Fruit fly (Drosophila melanogaster) whole organism, embryonic: ENCODE data around the gene CtBP.

Experiments used
- Abd-B ChIP-seq: fragments of 200-800 bp; sonication (Bioruptor generic); optimal IDR thresholded peaks from 2 replicates; lab custom pipeline; 2018; ENCODE audit warnings: missing biosample characterization, mild to moderate bottlenecking, missing genetic modification characterization, moderate library complexity
- Adf1 ChIP-seq: fragments of 200-800 bp; sonication (Bioruptor generic); IDR thresholded peaks from 2 replicates; pipeline ENCODE4 v1.3.6; 2022; ENCODE audit warnings: missing biosample characterization, missing genetic modification characterization
- C15 ChIP-seq: fragments of 200-800 bp; sonication (Bioruptor generic); IDR thresholded peaks from 3 replicates; pipeline ENCODE4 v1.3.6; 2022; ENCODE audit warnings: missing biosample characterization, missing genetic modification characterization
- CG10543 ChIP-seq: fragments of 200-800 bp; sonication (Bioruptor generic); optimal IDR thresholded peaks from 3 replicates; lab custom pipeline; 2017; ENCODE audit warnings: missing biosample characterization, mild to moderate bottlenecking, missing genetic modification characterization, moderate library complexity
- CG11696 ChIP-seq: fragments of 200-800 bp; sonication (Bioruptor generic); IDR thresholded peaks from 2 replicates; pipeline ENCODE4 v1.3.6; 2022; ENCODE audit warnings: missing biosample characterization, missing genetic modification characterization
- CG12071 ChIP-seq: fragments of 200-800 bp; sonication (Bioruptor generic); optimal IDR thresholded peaks from 3 replicates; lab custom pipeline; 2018; ENCODE audit warnings: missing biosample characterization, mild to moderate bottlenecking, missing genetic modification characterization
- CG14710 ChIP-seq: fragments of 200-800 bp; sonication (Bioruptor generic); optimal IDR thresholded peaks from 3 replicates; lab custom pipeline; 2019; ENCODE audit warnings: missing biosample characterization, mild to moderate bottlenecking, missing genetic modification characterization, moderate library complexity
- CG15479 ChIP-seq: fragments of 200-800 bp; sonication (Bioruptor generic); optimal IDR thresholded peaks from 3 replicates; lab custom pipeline; 2019; ENCODE audit warnings: missing biosample characterization, mild to moderate bottlenecking, missing genetic modification characterization, moderate library complexity
- CG17802 ChIP-seq: fragments of 200-800 bp; sonication (Bioruptor generic); optimal IDR thresholded peaks from 2 replicates; lab custom pipeline; 2018; ENCODE audit warnings: missing biosample characterization, mild to moderate bottlenecking, missing genetic modification characterization, moderate library complexity
- CG18262 ChIP-seq: fragments of 200-800 bp; optimal IDR thresholded peaks from 3 replicates; lab custom pipeline; 2019; ENCODE audit warnings: missing biosample characterization, mild to moderate bottlenecking, missing genetic modification characterization, moderate library complexity
- CG2116 ChIP-seq: fragments of 200-800 bp; sonication (Bioruptor generic); optimal IDR thresholded peaks from 3 replicates; lab custom pipeline; 2018; ENCODE audit warnings: missing biosample characterization, mild to moderate bottlenecking, missing genetic modification characterization
- CG3281 ChIP-seq: fragments of 200-800 bp; sonication (Bioruptor generic); optimal IDR thresholded peaks from 3 replicates; lab custom pipeline; 2017; ENCODE audit warnings: missing biosample characterization, mild to moderate bottlenecking, missing genetic modification characterization
- CG34224 ChIP-seq: fragments of 200-800 bp; sonication (Bioruptor generic); IDR thresholded peaks from 3 replicates; pipeline ENCODE4 v1.3.6; 2022; ENCODE audit warnings: missing biosample characterization, missing genetic modification characterization; ENCODE audit not compliant: partially characterized antibody
- CG34376 ChIP-seq: fragments of 200-800 bp; sonication (Bioruptor generic); optimal IDR thresholded peaks from 2 replicates; lab custom pipeline; 2018; ENCODE audit warnings: missing biosample characterization, mild to moderate bottlenecking, missing genetic modification characterization
- CG34422 ChIP-seq: fragments of 200-800 bp; sonication (Bioruptor generic); IDR thresholded peaks from 3 replicates; pipeline ENCODE4 v1.3.6; 2022; ENCODE audit warnings: missing biosample characterization, missing genetic modification characterization
- CG3995 ChIP-seq: fragments of 200-800 bp; sonication (Bioruptor generic); optimal IDR thresholded peaks from 3 replicates; lab custom pipeline; 2016; ENCODE audit warnings: missing biosample characterization, missing genetic modification characterization
- CG4617 ChIP-seq: fragments of 200-800 bp; sonication (Bioruptor generic); optimal IDR thresholded peaks from 3 replicates; lab custom pipeline; 2016; ENCODE audit warnings: missing biosample characterization, missing genetic modification characterization, borderline replicate concordance
- CG7745 ChIP-seq: fragments of 200-800 bp; sonication (Bioruptor generic); optimal IDR thresholded peaks from 2 replicates; lab custom pipeline; 2018; ENCODE audit warnings: missing biosample characterization, mild to moderate bottlenecking, missing genetic modification characterization, moderate library complexity
- CG7786 ChIP-seq: fragments of 200-800 bp; sonication (Bioruptor generic); optimal IDR thresholded peaks from 2 replicates; lab custom pipeline; 2016; ENCODE audit warnings: missing biosample characterization, missing genetic modification characterization
- CG7987 ChIP-seq: fragments of 200-800 bp; sonication (Bioruptor generic); optimal IDR thresholded peaks from 2 replicates; lab custom pipeline; 2018; ENCODE audit warnings: missing biosample characterization, mild to moderate bottlenecking, missing genetic modification characterization, moderate library complexity
- CG9932 ChIP-seq: fragments of 200-800 bp; sonication (Bioruptor generic); IDR thresholded peaks from 2 replicates; pipeline ENCODE4 v1.3.6; 2022; ENCODE audit warnings: missing biosample characterization, missing genetic modification characterization
- CrebB ChIP-seq: fragments of 200-800 bp; sonication (Bioruptor generic); optimal IDR thresholded peaks from 3 replicates; lab custom pipeline; 2018; ENCODE audit warnings: missing biosample characterization, mild to moderate bottlenecking, missing genetic modification characterization
- Dek ChIP-seq: fragments of 200-800 bp; sonication (Bioruptor generic); optimal IDR thresholded peaks from 3 replicates; lab custom pipeline; 2019; ENCODE audit warnings: missing biosample characterization, mild to moderate bottlenecking, missing genetic modification characterization, moderate library complexity
- Dll ChIP-seq: fragments of 200-800 bp; sonication (Bioruptor generic); IDR thresholded peaks from 4 replicates; pipeline ENCODE4 v1.3.6; 2022; ENCODE audit warnings: missing biosample characterization, missing genetic modification characterization; ENCODE audit not compliant: partially characterized antibody
- Drgx ChIP-seq: fragments of 200-800 bp; sonication (Bioruptor generic); IDR thresholded peaks from 2 replicates; pipeline ENCODE4 v1.3.6; 2022; ENCODE audit warnings: missing biosample characterization, missing genetic modification characterization
- ERR ChIP-seq: fragments of 200-800 bp; sonication (Bioruptor generic); optimal IDR thresholded peaks from 2 replicates; lab custom pipeline; 2016; ENCODE audit warnings: missing biosample characterization, missing genetic modification characterization
- HmgD ChIP-seq: fragments of 200-800 bp; sonication (Bioruptor generic); optimal IDR thresholded peaks from 3 replicates; lab custom pipeline; 2016; ENCODE audit warnings: missing biosample characterization, missing genetic modification characterization
- Kr ChIP-seq: fragments of 200-800 bp; sonication (Bioruptor generic); optimal IDR thresholded peaks from 2 replicates; lab custom pipeline; 2017; ENCODE audit warnings: missing biosample characterization, mild to moderate bottlenecking, missing genetic modification characterization
- Lhr ChIP-seq: fragments of 200-800 bp; sonication (Bioruptor generic); optimal IDR thresholded peaks from 3 replicates; lab custom pipeline; 2017; ENCODE audit warnings: mild to moderate bottlenecking, missing biosample characterization, missing genetic modification reagents, missing genetic modification characterization
- Max ChIP-seq: fragments of 200-800 bp; sonication (Bioruptor generic); optimal IDR thresholded peaks from 2 replicates; lab custom pipeline; 2016; ENCODE audit warnings: missing biosample characterization, mild to moderate bottlenecking, missing genetic modification characterization
- Med ChIP-seq: fragments of 200-800 bp; sonication (Bioruptor generic); peaks from one replicate; lab custom pipeline; 2016; ENCODE audit warnings: missing biosample characterization, missing genetic modification characterization, mild to moderate bottlenecking, inconsistent platforms, moderate library complexity
- ase ChIP-seq: fragments of 200-800 bp; sonication (Bioruptor generic); IDR thresholded peaks from 3 replicates; pipeline ENCODE4 v1.3.6; 2022; ENCODE audit warnings: missing biosample characterization, missing genetic modification characterization
- bab2 ChIP-seq: fragments of 200-800 bp; sonication (Bioruptor generic); optimal IDR thresholded peaks from 2 replicates; lab custom pipeline; 2016; ENCODE audit warnings: missing biosample characterization, missing genetic modification characterization
- br ChIP-seq: fragments of >200 bp; optimal IDR thresholded peaks from 2 replicates; lab custom pipeline; 2017
- chinmo ChIP-seq: fragments of 200-800 bp; sonication (Bioruptor generic); IDR thresholded peaks from 4 replicates; pipeline ENCODE4 v1.3.6; 2022; ENCODE audit warnings: missing biosample characterization, missing genetic modification characterization; ENCODE audit not compliant: partially characterized antibody
- crol ChIP-seq: fragments of 200-800 bp; sonication (Bioruptor generic); IDR thresholded peaks from 2 replicates; pipeline ENCODE4 v1.3.6; 2022; ENCODE audit warnings: missing biosample characterization, missing genetic modification characterization
- cwo ChIP-seq: fragments of 200-800 bp; sonication (Bioruptor generic); optimal IDR thresholded peaks from 3 replicates; lab custom pipeline; 2017; ENCODE audit warnings: missing biosample characterization, missing genetic modification characterization, mild to moderate bottlenecking, moderate library complexity, missing genetic modification reagents
- dmrt99B ChIP-seq: fragments of 200-800 bp; sonication (Bioruptor generic); optimal IDR thresholded peaks from 2 replicates; lab custom pipeline; 2018; ENCODE audit warnings: missing biosample characterization, mild to moderate bottlenecking, missing genetic modification characterization, moderate library complexity
- lab ChIP-seq: fragments of 200-800 bp; sonication (Bioruptor generic); optimal IDR thresholded peaks from 3 replicates; lab custom pipeline; 2017; ENCODE audit warnings: missing biosample characterization, missing genetic modification characterization, mild to moderate bottlenecking, moderate library complexity, missing genetic modification reagents
- lilli ChIP-seq: fragments of 200-800 bp; sonication (Bioruptor generic); optimal IDR thresholded peaks from 3 replicates; lab custom pipeline; 2016; ENCODE audit warnings: missing biosample characterization, missing genetic modification characterization
- maf-S ChIP-seq: fragments of 200-800 bp; sonication (Bioruptor generic); optimal IDR thresholded peaks from 2 replicates; lab custom pipeline; 2016; ENCODE audit warnings: missing biosample characterization, missing genetic modification characterization
- nerfin-1 ChIP-seq: fragments of 200-800 bp; sonication (Bioruptor generic); optimal IDR thresholded peaks from 3 replicates; lab custom pipeline; 2019; ENCODE audit warnings: missing biosample characterization, mild to moderate bottlenecking, missing genetic modification characterization, moderate library complexity
- onecut ChIP-seq: fragments of 200-800 bp; sonication (Bioruptor generic); IDR thresholded peaks from 2 replicates; pipeline ENCODE4 v1.3.6; 2022; ENCODE audit warnings: missing biosample characterization, missing genetic modification characterization
- phol ChIP-seq: fragments of 200-800 bp; sonication (Bioruptor generic); optimal IDR thresholded peaks from 3 replicates; lab custom pipeline; 2018; ENCODE audit warnings: missing biosample characterization, mild to moderate bottlenecking, missing genetic modification characterization, moderate library complexity
- run ChIP-seq: fragments of 200-800 bp; sonication (Bioruptor generic); optimal IDR thresholded peaks from 3 replicates; lab custom pipeline; 2018; ENCODE audit warnings: missing biosample characterization, mild to moderate bottlenecking, missing genetic modification characterization
- seq ChIP-seq: fragments of 200-800 bp; sonication (Bioruptor generic); IDR thresholded peaks from 2 replicates; pipeline ENCODE4 v1.3.6; 2022; ENCODE audit warnings: missing biosample characterization, missing genetic modification characterization
- slou ChIP-seq: fragments of 200-800 bp; sonication (Bioruptor generic); optimal IDR thresholded peaks from 3 replicates; lab custom pipeline; 2016; ENCODE audit warnings: missing biosample characterization, missing genetic modification characterization
- slp2 ChIP-seq: fragments of 200-800 bp; sonication (Bioruptor generic); optimal IDR thresholded peaks from 2 replicates; lab custom pipeline; 2016; ENCODE audit warnings: missing biosample characterization, missing genetic modification characterization
- sqz ChIP-seq: fragments of 200-800 bp; sonication (Bioruptor generic); optimal IDR thresholded peaks from 3 replicates; lab custom pipeline; 2018; ENCODE audit warnings: missing biosample characterization, mild to moderate bottlenecking, missing genetic modification characterization
- sr ChIP-seq: fragments of 200-800 bp; sonication (Bioruptor generic); IDR thresholded peaks from 3 replicates; pipeline ENCODE4 v1.3.6; 2022; ENCODE audit warnings: missing biosample characterization, missing genetic modification characterization
- sug ChIP-seq: fragments of 200-800 bp; optimal IDR thresholded peaks from 2 replicates; lab custom pipeline; 2019; ENCODE audit warnings: missing biosample characterization, mild to moderate bottlenecking, missing genetic modification characterization, moderate library complexity

Gene CtBP

DNA sequence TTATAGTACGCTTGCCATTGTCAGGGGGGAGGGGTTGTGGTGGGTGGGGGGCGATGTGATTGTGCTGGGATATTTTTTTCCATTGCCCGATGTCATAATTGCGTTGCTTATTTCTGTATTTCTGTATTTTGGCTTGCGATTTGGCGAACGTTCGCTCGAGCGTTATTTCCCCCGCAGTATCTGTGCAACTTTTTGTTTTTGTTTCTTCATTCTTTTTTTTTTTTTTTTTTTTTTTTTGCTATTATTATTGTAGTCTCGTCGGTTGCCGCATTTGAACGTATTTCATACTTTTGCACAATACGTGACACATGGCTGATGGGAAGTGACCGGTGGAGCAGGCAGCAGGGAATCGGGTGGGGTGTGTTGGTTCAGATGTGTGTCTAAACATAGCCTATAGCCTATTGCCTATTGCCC is 6.2 kb downstream of the CtBP start:
- TF ChIP-seq run (tag; lab: Kevin White, UChicago) (no peak), CG3281 (GFP tag; lab: Kevin White, UChicago) (no peak), Kr (GFP tag; lab: Kevin White, UChicago) (no peak), dmrt99B (no peak), seq (GFP tag; lab: Robert Waterston, UW) (no peak), CG2116 (no peak), ase (GFP tag; lab: Robert Waterston, UW) (no peak), CrebB (tag; lab: Kevin White, UChicago) (no peak), sqz (GFP tag; lab: Kevin White, UChicago) (no peak), HmgD (GFP tag; lab: Kevin White, UChicago) (no peak), br (lab: Kevin White, UChicago) (no peak), chinmo (GFP tag; lab: Robert Waterston, UW) (peak; percentile 92), bab2 (GFP tag; lab: Kevin White, UChicago) (no peak), onecut (no peak), C15 (GFP tag; lab: Robert Waterston, UW) (0 out of 3 replicates have a peak, but pooled peaks have one; percentile 13), CG18262 (tag; lab: Kevin White, UChicago) (no peak), CG15479 (no peak), CG11696 (GFP tag; lab: Robert Waterston, UW) (no peak), CG34376 (GFP tag; lab: Kevin White, UChicago) (no peak), nerfin-1 (tag; lab: Kevin White, UChicago) (no peak), cwo (GFP tag; lab: Kevin White, UChicago) (peak; percentile 9), ERR (GFP tag; lab: Kevin White, UChicago) (no peak), CG17802 (no peak), Med (GFP tag; lab: Kevin White, UChicago) (no peak), crol (GFP tag; lab: Robert Waterston, UW) (peak; percentile 78), Dek (tag; lab: Kevin White, UChicago) (no peak), CG7987 (no peak), CG10543 (GFP tag; lab: Kevin White, UChicago) (peak; percentile 62), lilli (GFP tag; lab: Kevin White, UChicago) (no peak), Dll (GFP tag; lab: Robert Waterston, UW) (no peak), CG4617 (no peak), lab (peak; percentile 35), CG12071 (no peak), Drgx (GFP tag; lab: Robert Waterston, UW) (peak; percentile 43), CG34422 (no peak), CG14710 (tag; lab: Kevin White, UChicago) (no peak), CG7786 (GFP tag; lab: Kevin White, UChicago) (no peak), CG34224 (no peak), Adf1 (GFP tag; lab: Robert Waterston, UW) (0 out of 2 replicates have a peak, but pooled peaks have one; percentile 9), sug (tag; lab: Kevin White, UChicago) (peak; percentile 23), phol (no peak), CG3995 (GFP tag; lab: Kevin White, UChicago) (no peak), slp2 (GFP tag; lab: Kevin White, UChicago) (no peak), slou (GFP tag; lab: Kevin White, UChicago) (no peak), Abd-B (GFP tag; lab: Kevin White, UChicago) (no peak), CG9932 (GFP tag; lab: Robert Waterston, UW) (peak; percentile 47), maf-S (GFP tag; lab: Kevin White, UChicago) (no peak), CG7745 (tag; lab: Kevin White, UChicago) (no peak), sr (GFP tag; lab: Robert Waterston, UW) (no peak), Lhr (GFP tag; lab: Kevin White, UChicago) (no peak), Max (no peak)
